Worm (Caenorhabditis elegans): ENCODE results near the gene spp-18.

spp-18 gene

DNA sequence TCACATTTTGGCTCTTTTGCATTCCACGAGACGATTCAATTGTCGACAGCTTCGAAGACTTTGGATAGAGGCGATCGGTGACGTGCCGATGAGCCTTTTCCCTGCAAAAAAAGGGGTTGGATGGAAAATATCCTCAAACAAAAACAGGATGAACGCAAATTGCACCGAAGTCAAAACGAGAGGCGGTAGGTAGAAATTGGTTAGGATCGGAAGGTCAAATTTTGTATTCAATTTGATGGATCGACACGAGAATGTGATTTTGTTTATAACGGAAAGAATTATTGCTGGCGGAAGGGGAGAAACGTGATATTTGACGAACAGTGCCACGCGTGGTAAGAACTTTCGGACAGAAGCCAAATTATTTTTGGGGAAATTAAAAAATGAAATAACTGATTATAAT lies 41.3 kb downstream of the spp-18 start, which contains the start of gene mca-1:
mca-1 (minus strand) TSS at position 101 of the 400 bp plus-strand sequence.
- TF ChIP-seq nhr-237 (tag; optimal IDR thresholded peaks at IDR 0.05) (no peak), flh-1 (GFP tag; optimal IDR thresholded peaks at IDR 0.05) (no peak), ceh-43 (GFP tag; optimal IDR thresholded peaks at IDR 0.05) (no peak), cnd-1 (tag; optimal IDR thresholded peaks at IDR 0.05) (no peak), elt-3 (tag; optimal IDR thresholded peaks at IDR 0.05) (no peak), lin-13 (tag; optimal IDR thresholded peaks at IDR 0.05) (no peak), ces-1 (GFP tag; optimal IDR thresholded peaks at IDR 0.05) (no peak), zip-8 (tag; optimal IDR thresholded peaks at IDR 0.05) (no peak)

DNA sequence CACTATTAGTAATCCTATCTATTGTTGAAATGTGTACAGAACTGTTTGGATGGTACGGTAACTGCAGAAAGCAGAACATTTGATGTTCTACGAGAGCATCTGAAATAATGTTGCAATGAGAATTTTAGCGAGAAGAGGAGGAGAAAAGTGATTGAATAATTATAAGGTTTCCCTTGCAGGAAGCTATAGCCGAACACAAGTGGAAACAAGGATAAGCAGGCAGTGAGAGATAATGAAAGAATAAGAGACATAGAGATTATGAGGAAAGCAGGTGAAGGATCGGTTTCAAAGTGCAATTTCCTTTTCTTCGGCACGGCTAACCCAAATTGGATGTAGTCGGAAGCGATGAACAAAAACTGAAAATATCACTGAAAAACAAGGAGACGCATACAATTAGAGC lies 48.4 kb downstream of the spp-18 start, which contains the start of gene del-2:
del-2 (minus strand) TSS at position 101 of the 400 bp plus-strand sequence.
- TF ChIP-seq elt-3 (tag; optimal IDR thresholded peaks at IDR 0.05) (no peak), sem-2 (GFP tag; optimal IDR thresholded peaks at IDR 0.05) (no peak), mab-5 (tag; optimal IDR thresholded peaks at IDR 0.05) (no peak), ceh-83 (GFP tag; optimal IDR thresholded peaks at IDR 0.05) (no peak), nhr-76 (tag; optimal IDR thresholded peaks at IDR 0.05) (no peak), mep-1 (tag; optimal IDR thresholded peaks at IDR 0.05) (no peak), nhr-12 (tag; optimal IDR thresholded peaks at IDR 0.05) (no peak), unc-120 (tag; optimal IDR thresholded peaks at IDR 0.05; ENCODE audit: poor library complexity, severe bottlenecking) (no peak), nhr-237 (tag; optimal IDR thresholded peaks at IDR 0.05) (no peak), pha-4 (tag; optimal IDR thresholded peaks at IDR 0.05) (no peak), ces-1 (GFP tag; optimal IDR thresholded peaks at IDR 0.05) (peak; percentile 26), ham-2 (GFP tag; optimal IDR thresholded peaks at IDR 0.05) (peak; percentile 26), ceh-43 (GFP tag; optimal IDR thresholded peaks at IDR 0.05) (no peak)

ce11 chrIV:9643188-9643587 lies 49.7 kb downstream of the spp-18 start, which contains the start of gene degl-2:
TSS of gene degl-2 (plus strand) at chrIV:9643488.
- TF ChIP-seq ces-1 (GFP tag; optimal IDR thresholded peaks at IDR 0.05) (no peak), tbx-8 (GFP tag; optimal IDR thresholded peaks at IDR 0.05) (no peak), hlh-1 (tag; optimal IDR thresholded peaks at IDR 0.05) (no peak), mab-5 (tag; optimal IDR thresholded peaks at IDR 0.05) (no peak), ceh-83 (GFP tag; optimal IDR thresholded peaks at IDR 0.05) (no peak), blmp-1 (tag; optimal IDR thresholded peaks at IDR 0.05) (no peak), ceh-43 (GFP tag; optimal IDR thresholded peaks at IDR 0.05) (no peak), nhr-76 (tag; optimal IDR thresholded peaks at IDR 0.05) (no peak), unc-39 (tag; optimal IDR thresholded peaks at IDR 0.05) (no peak), ztf-11 (tag; optimal IDR thresholded peaks at IDR 0.05) (no peak), sptf-1 (tag; optimal IDR thresholded peaks at IDR 0.05) (no peak), M03D4.4 (tag; optimal IDR thresholded peaks at IDR 0.05) (no peak), lsy-2 (tag; optimal IDR thresholded peaks at IDR 0.05) (no peak), lin-13 (tag; optimal IDR thresholded peaks at IDR 0.05) (no peak), lin-32 (GFP tag; optimal IDR thresholded peaks at IDR 0.05) (no peak)
